Fruit fly (Drosophila melanogaster) whole organism, prepupa: ENCODE results near the gene CG11438.

ENCODE experiments used
- Blimp-1 ChIP-seq: fragments of 200-800 bp; sonication (Bioruptor generic); optimal IDR thresholded peaks from 3 replicates; lab custom pipeline; 2017; ENCODE audit warnings: missing biosample characterization, missing genetic modification characterization, mild to moderate bottlenecking, moderate library complexity, missing genetic modification reagents
- CG10631 ChIP-seq: fragments of 200-800 bp; sonication (Bioruptor generic); optimal IDR thresholded peaks from 2 replicates; lab custom pipeline; 2016; ENCODE audit warnings: missing biosample characterization, missing genetic modification characterization
- CG10669 ChIP-seq: fragments of 200-800 bp; sonication (Bioruptor generic); optimal IDR thresholded peaks from 3 replicates; lab custom pipeline; 2018; ENCODE audit warnings: missing biosample characterization, mild to moderate bottlenecking, missing genetic modification characterization, moderate library complexity
- CG11294 ChIP-seq: fragments of 200-800 bp; sonication (Bioruptor generic); IDR thresholded peaks from 2 replicates; pipeline ENCODE4 v1.3.6; 2022; ENCODE audit warnings: missing biosample characterization, missing genetic modification characterization
- CG11762 ChIP-seq: fragments of 200-800 bp; sonication (Bioruptor generic); optimal IDR thresholded peaks from 3 replicates; lab custom pipeline; 2016; ENCODE audit warnings: missing biosample characterization, missing genetic modification characterization; ENCODE audit not compliant: insufficient read depth
- CG11902 ChIP-seq: fragments of 200-800 bp; sonication (Bioruptor generic); optimal IDR thresholded peaks from 3 replicates; lab custom pipeline; 2016; ENCODE audit warnings: missing biosample characterization, missing genetic modification characterization
- CG15336 ChIP-seq: fragments of 200-800 bp; sonication (Bioruptor generic); IDR thresholded peaks from 2 replicates; pipeline ENCODE4 v1.3.6; 2022; ENCODE audit warnings: missing biosample characterization, missing genetic modification characterization
- CG1621 ChIP-seq: fragments of 200-800 bp; sonication (Bioruptor generic); optimal IDR thresholded peaks from 3 replicates; lab custom pipeline; 2018; ENCODE audit warnings: missing biosample characterization, mild to moderate bottlenecking, missing genetic modification characterization
- CG16779 ChIP-seq: fragments of 200-800 bp; sonication (Bioruptor generic); optimal IDR thresholded peaks from 3 replicates; lab custom pipeline; 2017; ENCODE audit warnings: missing biosample characterization, mild to moderate bottlenecking, missing genetic modification characterization
- CG3032 ChIP-seq: fragments of 200-800 bp; optimal IDR thresholded peaks from 2 replicates; lab custom pipeline; 2019; ENCODE audit warnings: missing biosample characterization, mild to moderate bottlenecking, missing genetic modification characterization, moderate library complexity
- CG32006 ChIP-seq: fragments of 200-800 bp; sonication (Bioruptor generic); optimal IDR thresholded peaks from 3 replicates; lab custom pipeline; 2017; ENCODE audit warnings: missing biosample characterization, mild to moderate bottlenecking, missing genetic modification characterization
- CG34406 ChIP-seq: fragments of 200-800 bp; sonication (Bioruptor generic); optimal IDR thresholded peaks from 3 replicates; lab custom pipeline; 2016; ENCODE audit warnings: missing biosample characterization, missing genetic modification characterization
- CG3919 ChIP-seq: fragments of 200-800 bp; sonication (Bioruptor generic); optimal IDR thresholded peaks from 3 replicates; lab custom pipeline; 2016; ENCODE audit warnings: missing biosample characterization, missing genetic modification characterization
- CG4318 ChIP-seq: fragments of 200-800 bp; sonication (Bioruptor generic); optimal IDR thresholded peaks from 3 replicates; lab custom pipeline; 2017; ENCODE audit warnings: missing biosample characterization, mild to moderate bottlenecking, missing genetic modification characterization
- CG6163 ChIP-seq: fragments of 200-800 bp; sonication (Bioruptor generic); IDR thresholded peaks from 3 replicates; pipeline ENCODE4 v1.3.6; 2022; ENCODE audit warnings: missing biosample characterization, missing genetic modification characterization
- CG6276 ChIP-seq: fragments of 200-800 bp; sonication (Bioruptor generic); optimal IDR thresholded peaks from 2 replicates; lab custom pipeline; 2017; ENCODE audit warnings: missing biosample characterization, mild to moderate bottlenecking, missing genetic modification characterization
- CG6792 ChIP-seq: fragments of 200-800 bp; sonication (Bioruptor generic); optimal IDR thresholded peaks from 3 replicates; lab custom pipeline; 2016; ENCODE audit warnings: missing biosample characterization, missing genetic modification characterization
- CG6808 ChIP-seq: fragments of 200-800 bp; sonication (Bioruptor generic); optimal IDR thresholded peaks from 3 replicates; lab custom pipeline; 2017; ENCODE audit warnings: missing biosample characterization, missing genetic modification characterization, mild to moderate bottlenecking, moderate library complexity, missing genetic modification reagents
- CG6854 ChIP-seq: fragments of 200-800 bp; sonication (Bioruptor generic); optimal IDR thresholded peaks from 2 replicates; lab custom pipeline; 2017; ENCODE audit warnings: missing biosample characterization, mild to moderate bottlenecking, missing genetic modification characterization
- CG8119 ChIP-seq: fragments of 200-800 bp; sonication (Bioruptor generic); IDR thresholded peaks from 3 replicates; pipeline ENCODE4 v1.3.6; 2022; ENCODE audit warnings: missing biosample characterization, missing genetic modification characterization
- CG8319 ChIP-seq: fragments of 200-800 bp; sonication (Bioruptor generic); optimal IDR thresholded peaks from 3 replicates; lab custom pipeline; 2016; ENCODE audit warnings: missing biosample characterization, missing genetic modification characterization
- CG8632 ChIP-seq: fragments of 200-800 bp; sonication (Bioruptor generic); optimal IDR thresholded peaks from 3 replicates; lab custom pipeline; 2016; ENCODE audit warnings: missing biosample characterization, missing genetic modification characterization
- CG9139 ChIP-seq: fragments of 200-800 bp; sonication (Bioruptor generic); optimal IDR thresholded peaks from 3 replicates; lab custom pipeline; 2017; ENCODE audit warnings: missing biosample characterization, mild to moderate bottlenecking, missing genetic modification characterization
- Eip75B ChIP-seq: fragments of 200-800 bp; sonication (Bioruptor generic); optimal IDR thresholded peaks from 3 replicates; lab custom pipeline; 2016; ENCODE audit warnings: missing biosample characterization, missing genetic modification characterization
- Ets96B ChIP-seq: fragments of 200-800 bp; optimal IDR thresholded peaks from 2 replicates; lab custom pipeline; 2019; ENCODE audit warnings: missing biosample characterization, mild to moderate bottlenecking, missing genetic modification characterization, moderate library complexity
- Gug ChIP-seq: fragments of 200-800 bp; sonication (Bioruptor generic); IDR thresholded peaks from 2 replicates; pipeline ENCODE4 v1.3.6; 2022; ENCODE audit warnings: missing biosample characterization, missing genetic modification characterization
- Hr38 ChIP-seq: sonication (Bioruptor generic); optimal IDR thresholded peaks from 2 replicates; lab custom pipeline; 2016; ENCODE audit warnings: missing biosample characterization, missing genetic modification characterization
- Hr39 ChIP-seq: fragments of 200-800 bp; sonication (Bioruptor generic); optimal IDR thresholded peaks from 2 replicates; lab custom pipeline; 2016; ENCODE audit warnings: missing biosample characterization, missing genetic modification characterization
- Lpt ChIP-seq: fragments of 200-800 bp; sonication (Bioruptor generic); optimal IDR thresholded peaks from 3 replicates; lab custom pipeline; 2016; ENCODE audit warnings: missing biosample characterization, missing genetic modification characterization
- OdsH ChIP-seq: fragments of 200-800 bp; sonication (Bioruptor generic); optimal IDR thresholded peaks from 3 replicates; lab custom pipeline; 2016; ENCODE audit warnings: missing biosample characterization, missing genetic modification characterization
- Smox ChIP-seq: fragments of 200-800 bp; sonication (Bioruptor generic); optimal IDR thresholded peaks from 3 replicates; lab custom pipeline; 2016; ENCODE audit warnings: missing biosample characterization, missing genetic modification characterization
- Sox102F ChIP-seq: fragments of 200-800 bp; sonication (Bioruptor generic); optimal IDR thresholded peaks from 2 replicates; lab custom pipeline; 2016; ENCODE audit warnings: missing biosample characterization, mild to moderate bottlenecking, missing genetic modification characterization
- Sox14 ChIP-seq: fragments of 200-800 bp; sonication (Bioruptor generic); optimal IDR thresholded peaks from 3 replicates; lab custom pipeline; 2016; ENCODE audit warnings: missing biosample characterization, missing genetic modification characterization
- Sox15 ChIP-seq: fragments of 200-800 bp; sonication (Bioruptor generic); optimal IDR thresholded peaks from 3 replicates; lab custom pipeline; 2016; ENCODE audit warnings: missing biosample characterization, missing genetic modification characterization
- achi ChIP-seq: fragments of 200-800 bp; sonication (Bioruptor generic); optimal IDR thresholded peaks from 3 replicates; lab custom pipeline; 2016; ENCODE audit warnings: missing biosample characterization, missing genetic modification characterization
- cyc ChIP-seq: fragments of 200-800 bp; sonication (Bioruptor generic); optimal IDR thresholded peaks from 3 replicates; lab custom pipeline; 2016; ENCODE audit warnings: missing biosample characterization, missing genetic modification characterization
- dac ChIP-seq: fragments of 200-800 bp; sonication (Bioruptor generic); optimal IDR thresholded peaks from 2 replicates; lab custom pipeline; 2017; ENCODE audit warnings: missing biosample characterization, mild to moderate bottlenecking, missing genetic modification characterization
- dsx ChIP-seq: fragments of 200-800 bp; optimal IDR thresholded peaks from 3 replicates; lab custom pipeline; 2019; ENCODE audit warnings: missing biosample characterization, mild to moderate bottlenecking, missing genetic modification characterization, moderate library complexity; ENCODE audit not compliant: poor library complexity, severe bottlenecking
- eg ChIP-seq: fragments of 200-800 bp; sonication (Bioruptor generic); IDR thresholded peaks from 3 replicates; pipeline ENCODE4 v1.3.6; 2022; ENCODE audit warnings: missing biosample characterization, missing genetic modification characterization
- esn ChIP-seq: fragments of 200-800 bp; sonication (Bioruptor generic); optimal IDR thresholded peaks from 2 replicates; lab custom pipeline; 2016; ENCODE audit warnings: missing biosample characterization, mild to moderate bottlenecking, missing genetic modification characterization, moderate library complexity
- fd59A ChIP-seq: fragments of 200-800 bp; sonication (Bioruptor generic); optimal IDR thresholded peaks from 2 replicates; lab custom pipeline; 2017; ENCODE audit warnings: missing biosample characterization, mild to moderate bottlenecking, missing genetic modification characterization, missing genetic modification reagents
- fd85E ChIP-seq: fragments of 200-800 bp; sonication (Bioruptor generic); optimal IDR thresholded peaks from 3 replicates; lab custom pipeline; 2016; ENCODE audit warnings: missing biosample characterization, missing genetic modification characterization
- fkh ChIP-seq: fragments of 200-800 bp; sonication (Bioruptor generic); optimal IDR thresholded peaks from 3 replicates; lab custom pipeline; 2017; ENCODE audit warnings: missing biosample characterization, mild to moderate bottlenecking, missing genetic modification characterization, moderate library complexity
- salr ChIP-seq, 2 experiments: fragments of 200-800 bp; sonication (Bioruptor generic); optimal IDR thresholded peaks; 3 replicates each; lab custom pipeline; 2016 to 2018; ENCODE audit warnings: missing biosample characterization in 2 of 2, missing genetic modification characterization in 2 of 2, mild to moderate bottlenecking in 1 of 2
- spab ChIP-seq: fragments of 200-800 bp; sonication (Bioruptor generic); optimal IDR thresholded peaks from 2 replicates; lab custom pipeline; 2017; ENCODE audit warnings: missing biosample characterization, mild to moderate bottlenecking, missing genetic modification characterization, missing genetic modification reagents
- ss ChIP-seq, 2 experiments: fragments of 200-800 bp; sonication (Bioruptor generic); optimal IDR thresholded peaks; 2 replicates in 1 of 2; 3 replicates in 1 of 2; lab custom pipeline; 2017 to 2018; ENCODE audit warnings: mild to moderate bottlenecking in 2 of 2, missing biosample characterization in 2 of 2, missing genetic modification characterization in 2 of 2, moderate library complexity in 1 of 2
- svp ChIP-seq: fragments of 200-800 bp; sonication (Bioruptor generic); peaks from one replicate; lab custom pipeline; 2016; ENCODE audit warnings: missing biosample characterization, missing genetic modification characterization
- vri ChIP-seq: fragments of 200-800 bp; sonication (Bioruptor generic); optimal IDR thresholded peaks from 3 replicates; lab custom pipeline; 2016; ENCODE audit warnings: missing biosample characterization, mild to moderate bottlenecking, missing genetic modification characterization

CG11438 gene

DNA sequence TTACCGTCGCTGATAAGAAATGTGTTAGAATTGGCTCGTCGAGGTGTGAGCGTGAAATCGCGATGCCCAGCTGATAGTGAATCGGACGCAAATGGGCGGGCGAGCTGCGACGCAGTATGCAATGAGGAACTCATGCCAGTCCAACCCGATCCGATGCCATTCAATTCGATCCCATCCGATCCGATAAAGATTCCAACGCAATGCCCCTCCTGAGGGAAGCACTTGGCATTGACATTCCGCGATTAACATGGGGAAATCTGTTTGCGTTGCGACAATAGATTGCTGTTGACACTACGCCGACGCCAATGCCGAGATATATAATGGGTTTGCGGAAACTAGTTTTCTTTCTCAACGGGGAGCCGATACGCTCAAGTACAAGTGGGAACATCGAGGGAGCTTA, 2.0 kb upstream of the CG11438 start:
- TF ChIP-seq CG4318 (GFP tag; lab: Kevin White, UChicago) (no peak), CG11762 (GFP tag; lab: Kevin White, UChicago) (no peak), ss (GFP tag; optimal IDR thresholded peaks at IDR 0.05; lab: Kevin White, UChicago) (peak in 1 of 2 experiments; percentile 1), fd85E (GFP tag; lab: Kevin White, UChicago) (no peak), CG6163 (GFP tag; lab: Robert Waterston, UW) (peak; percentile 28; the same call in 1 of the 3 replicates), svp (GFP tag; lab: Kevin White, UChicago) (peak; percentile 87), fkh (GFP tag; lab: Kevin White, UChicago) (peak; percentile 28)

DNA sequence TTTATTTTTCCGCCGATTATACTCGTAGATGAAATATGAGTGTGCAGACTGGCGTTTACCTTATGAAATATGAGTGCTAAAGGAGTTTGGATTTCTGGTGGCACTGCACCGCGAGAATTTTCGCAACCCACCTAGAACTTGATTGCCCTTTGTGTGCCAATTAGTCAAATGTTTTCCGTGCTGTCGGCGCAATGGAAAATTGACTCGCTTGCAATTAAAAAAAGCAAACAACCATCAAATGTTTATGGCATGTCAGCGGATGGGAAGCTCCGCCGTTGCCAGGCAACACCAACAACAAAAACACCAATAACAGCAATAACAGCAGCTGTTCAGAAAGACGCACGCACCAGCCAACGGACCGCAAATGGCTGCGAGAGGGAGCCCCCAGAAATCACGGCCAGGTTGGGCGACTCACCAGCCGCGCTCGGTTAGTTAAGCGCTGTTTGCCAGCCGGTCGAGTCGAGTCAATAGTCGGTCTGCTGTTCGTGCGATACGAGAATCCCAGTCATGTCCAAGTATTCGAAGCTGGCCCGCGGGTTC, 1.1 kb downstream of the CG11438 start:
- no peak for TF ChIP-seq CG16779 (tag; lab: Kevin White, UChicago)
- TF ChIP-seq salr (GFP tag; optimal IDR thresholded peaks at IDR 0.05; lab: Kevin White, UChicago): peak; percentile 43 to 84
- TF ChIP-seq CG32006 (GFP tag; lab: Kevin White, UChicago): peak; percentile 75
- TF ChIP-seq CG6854 (GFP tag; lab: Kevin White, UChicago): no peak
- no peak for TF ChIP-seq Gug
- TF ChIP-seq eg (GFP tag; lab: Robert Waterston, UW): no peak
- TF ChIP-seq Hr39: peak; percentile 57
- peak; percentile 13 to 26 for TF ChIP-seq ss (GFP tag; optimal IDR thresholded peaks at IDR 0.05; lab: Kevin White, UChicago)
- no peak for TF ChIP-seq vri
- no peak for TF ChIP-seq Blimp-1
- no peak for TF ChIP-seq CG6792 (GFP tag; lab: Kevin White, UChicago)
- peak; percentile 16 for TF ChIP-seq CG11902 (GFP tag; lab: Kevin White, UChicago)
- peak; percentile 71 for TF ChIP-seq Sox14 (GFP tag; lab: Kevin White, UChicago)
- TF ChIP-seq CG10669 (GFP tag; lab: Kevin White, UChicago): peak; percentile 44
- peak; percentile 60 for TF ChIP-seq svp (GFP tag; lab: Kevin White, UChicago)
- TF ChIP-seq CG6808 (GFP tag; lab: Kevin White, UChicago): no peak
- TF ChIP-seq fd85E (GFP tag; lab: Kevin White, UChicago): no peak
- peak; percentile 34 for TF ChIP-seq CG3032 (tag; lab: Kevin White, UChicago)
- peak; percentile 7 for TF ChIP-seq CG34406
- no peak for TF ChIP-seq CG11294 (GFP tag; lab: Robert Waterston, UW)
- TF ChIP-seq CG1621: no peak
- no peak for TF ChIP-seq CG11762 (GFP tag; lab: Kevin White, UChicago)
- TF ChIP-seq Sox102F (GFP tag; lab: Kevin White, UChicago): peak; percentile 42
- no peak for TF ChIP-seq Hr38 (GFP tag; lab: Kevin White, UChicago)
- peak; percentile 24 for TF ChIP-seq CG8319 (GFP tag; lab: Kevin White, UChicago)
- no peak for TF ChIP-seq CG8632 (GFP tag; lab: Kevin White, UChicago)
- TF ChIP-seq CG9139 (GFP tag; lab: Kevin White, UChicago): no peak
- peak; percentile 51 for TF ChIP-seq Ets96B
- TF ChIP-seq esn (GFP tag; lab: Kevin White, UChicago): peak; percentile 31
- TF ChIP-seq Eip75B (GFP tag; lab: Kevin White, UChicago): no peak
- no peak for TF ChIP-seq dac (GFP tag; lab: Kevin White, UChicago)
- TF ChIP-seq OdsH (GFP tag; lab: Kevin White, UChicago): peak; percentile 46
- peak; percentile 50 for TF ChIP-seq CG3919 (GFP tag; lab: Kevin White, UChicago)
- peak; percentile 30 for TF ChIP-seq CG6276 (GFP tag; lab: Kevin White, UChicago)
- peak; percentile 36 for TF ChIP-seq fd59A
- TF ChIP-seq CG15336 (GFP tag; lab: Robert Waterston, UW): peak; percentile 54; the same call in 1 of the 2 replicates
- peak; percentile 31 for TF ChIP-seq achi (GFP tag; lab: Kevin White, UChicago)
- TF ChIP-seq Sox15 (GFP tag; lab: Kevin White, UChicago): no peak
- peak; percentile 26 for TF ChIP-seq dsx (GFP tag; lab: Kevin White, UChicago)
- TF ChIP-seq Smox (GFP tag; lab: Kevin White, UChicago): peak; percentile 50
- peak; percentile 49 for TF ChIP-seq CG4318 (GFP tag; lab: Kevin White, UChicago)
- TF ChIP-seq CG10631: no peak
- peak; percentile 48 for TF ChIP-seq cyc (GFP tag; lab: Kevin White, UChicago)
- peak; percentile 45; the same call in 1 of the 3 replicates for TF ChIP-seq CG8119 (GFP tag; lab: Robert Waterston, UW)
- no peak for TF ChIP-seq spab (GFP tag; lab: Kevin White, UChicago)
- TF ChIP-seq Lpt (GFP tag; lab: Kevin White, UChicago): peak; percentile 44
